Fruit fly (Drosophila melanogaster): ENCODE data around the gene CG9154.

dm6 chr2L:6078757-6079351 lies 8.4 kb upstream of the CG9154 start:
- TF ChIP-seq Sox102F (GFP tag; optimal IDR thresholded peaks at IDR 0.05) (no peak), CG1602 (GFP tag; optimal IDR thresholded peaks at IDR 0.05) (no peak), Trl (optimal IDR thresholded peaks at IDR 0.05) (peak; percentile 10 to 83), Trl (GFP tag; optimal IDR thresholded peaks at IDR 0.05) (no peak), pita (GFP tag; optimal IDR thresholded peaks at IDR 0.05) (no peak), pfk (GFP tag; optimal IDR thresholded peaks at IDR 0.05) (no peak), CG31224 (GFP tag; IDR thresholded peaks at IDR 0.05) (no peak), CG17385 (GFP tag; optimal IDR thresholded peaks at IDR 0.05) (peak; percentile 79), sob (GFP tag; IDR thresholded peaks at IDR 0.05) (no peak), CkIIα-i1 (GFP tag; IDR thresholded peaks at IDR 0.05) (no peak), NC2β (GFP tag; optimal IDR thresholded peaks at IDR 0.05) (no peak), Meics (GFP tag; optimal IDR thresholded peaks at IDR 0.05) (no peak)
